Fruit fly (Drosophila melanogaster): ENCODE data around the gene CG33688.

dm6 chr3L:16166217-16166997, 32.6 kb upstream of the CG33688 start:
- TF ChIP-seq CTCF (optimal IDR thresholded peaks at IDR 0.05) = no peak
- no peak for TF ChIP-seq CG8478 (optimal IDR thresholded peaks at IDR 0.05)

All from S2 (cell line).